Fruit fly (Drosophila melanogaster) whole organism, embryonic: ENCODE data around the gene CG5087.

Source experiments
- Adf1 ChIP-seq: fragments of 200-800 bp; sonication (Bioruptor generic); IDR thresholded peaks from 2 replicates; pipeline ENCODE4 v1.3.6; 2022; ENCODE audit warnings: missing biosample characterization, missing genetic modification characterization
- CG10267 ChIP-seq: fragments of 200-800 bp; sonication (Bioruptor generic); optimal IDR thresholded peaks from 2 replicates; lab custom pipeline; 2018; ENCODE audit warnings: missing biosample characterization, mild to moderate bottlenecking, missing genetic modification characterization, moderate library complexity
- CG10431 ChIP-seq: fragments of 200-800 bp; sonication (Bioruptor generic); optimal IDR thresholded peaks from 3 replicates; lab custom pipeline; 2018; ENCODE audit warnings: missing biosample characterization, mild to moderate bottlenecking, missing genetic modification characterization
- CG10979 ChIP-seq: fragments of 200-800 bp; sonication (Bioruptor generic); optimal IDR thresholded peaks from 2 replicates; lab custom pipeline; 2018; ENCODE audit warnings: missing biosample characterization, mild to moderate bottlenecking, missing genetic modification characterization, moderate library complexity
- CG11504 ChIP-seq: fragments of 200-800 bp; sonication (Bioruptor generic); optimal IDR thresholded peaks from 3 replicates; lab custom pipeline; 2019; ENCODE audit warnings: missing biosample characterization, mild to moderate bottlenecking, missing genetic modification characterization, moderate library complexity
- CG15011 ChIP-seq: fragments of 200-800 bp; sonication (Bioruptor generic); optimal IDR thresholded peaks from 3 replicates; lab custom pipeline; 2018; ENCODE audit warnings: missing biosample characterization, mild to moderate bottlenecking, missing genetic modification characterization
- CG15269 ChIP-seq: fragments of 200-800 bp; sonication (Bioruptor generic); optimal IDR thresholded peaks from 2 replicates; lab custom pipeline; 2018; ENCODE audit warnings: missing biosample characterization, mild to moderate bottlenecking, missing genetic modification characterization, moderate library complexity
- CG16779 ChIP-seq: fragments of 200-800 bp; sonication (Bioruptor generic); IDR thresholded peaks from 2 replicates; pipeline ENCODE4 v1.3.6; 2022; ENCODE audit warnings: missing biosample characterization, missing genetic modification characterization
- CG18599 ChIP-seq: fragments of 200-800 bp; sonication (Bioruptor generic); optimal IDR thresholded peaks from 3 replicates; lab custom pipeline; 2017; ENCODE audit warnings: missing biosample characterization, missing genetic modification characterization, mild to moderate bottlenecking, moderate library complexity, missing genetic modification reagents
- CG2712 ChIP-seq: fragments of 200-800 bp; optimal IDR thresholded peaks from 3 replicates; lab custom pipeline; 2019; ENCODE audit warnings: missing biosample characterization, mild to moderate bottlenecking, missing genetic modification characterization, moderate library complexity
- CG31441 ChIP-seq: fragments of 200-800 bp; sonication (Bioruptor generic); IDR thresholded peaks from 2 replicates; pipeline ENCODE4 v1.3.6; 2022; ENCODE audit warnings: missing biosample characterization, missing genetic modification characterization
- CG32767 ChIP-seq: fragments of 200-800 bp; sonication (Bioruptor generic); IDR thresholded peaks from 2 replicates; pipeline ENCODE4 v1.3.6; 2022; ENCODE audit warnings: missing biosample characterization, missing genetic modification characterization
- CG34376 ChIP-seq: fragments of 200-800 bp; sonication (Bioruptor generic); optimal IDR thresholded peaks from 2 replicates; lab custom pipeline; 2018; ENCODE audit warnings: missing biosample characterization, mild to moderate bottlenecking, missing genetic modification characterization
- CG3838 ChIP-seq: fragments of 200-800 bp; sonication (Bioruptor generic); optimal IDR thresholded peaks from 3 replicates; lab custom pipeline; 2016; ENCODE audit warnings: missing biosample characterization, missing genetic modification characterization
- CG4707 ChIP-seq: fragments of 200-800 bp; sonication (Bioruptor generic); optimal IDR thresholded peaks from 2 replicates; lab custom pipeline; 2018; ENCODE audit warnings: missing biosample characterization, mild to moderate bottlenecking, missing genetic modification characterization, moderate library complexity
- CG5245 ChIP-seq: fragments of 200-800 bp; sonication (Bioruptor generic); optimal IDR thresholded peaks from 3 replicates; lab custom pipeline; 2016; ENCODE audit warnings: missing biosample characterization, missing genetic modification characterization
- CG6175 ChIP-seq: fragments of 200-800 bp; sonication (Bioruptor generic); IDR thresholded peaks from 3 replicates; pipeline ENCODE4 v1.3.6; 2022; ENCODE audit warnings: missing biosample characterization, missing genetic modification characterization
- CG6765 ChIP-seq: fragments of 200-800 bp; sonication (Bioruptor generic); optimal IDR thresholded peaks from 3 replicates; lab custom pipeline; 2017; ENCODE audit warnings: missing biosample characterization, mild to moderate bottlenecking, missing genetic modification characterization
- CG8359 ChIP-seq: fragments of 200-800 bp; sonication (Bioruptor generic); optimal IDR thresholded peaks from 2 replicates; lab custom pipeline; 2017; ENCODE audit warnings: missing biosample characterization, mild to moderate bottlenecking, missing genetic modification characterization, borderline replicate concordance
- CTCF ChIP-seq: fragments of 200-800 bp; sonication (Bioruptor generic); optimal IDR thresholded peaks from 2 replicates; lab custom pipeline; 2017; ENCODE audit warnings: missing biosample characterization, mild to moderate bottlenecking, missing genetic modification characterization, moderate library complexity
- Dek ChIP-seq: fragments of 200-800 bp; sonication (Bioruptor generic); optimal IDR thresholded peaks from 3 replicates; lab custom pipeline; 2019; ENCODE audit warnings: missing biosample characterization, mild to moderate bottlenecking, missing genetic modification characterization, moderate library complexity
- Elba2 ChIP-seq: fragments of 200-800 bp; sonication (Bioruptor generic); optimal IDR thresholded peaks from 3 replicates; lab custom pipeline; 2016; ENCODE audit warnings: missing biosample characterization, missing genetic modification characterization
- Gsc ChIP-seq: fragments of 200-800 bp; sonication (Bioruptor generic); IDR thresholded peaks from 2 replicates; pipeline ENCODE4 v1.3.6; 2022; ENCODE audit warnings: missing biosample characterization, missing genetic modification characterization
- HLH3B ChIP-seq: fragments of 200-800 bp; sonication (Bioruptor generic); IDR thresholded peaks from 2 replicates; pipeline ENCODE4 v1.3.6; 2022; ENCODE audit warnings: missing biosample characterization, missing genetic modification characterization
- Hand ChIP-seq: fragments of 200-800 bp; sonication (Bioruptor generic); optimal IDR thresholded peaks from 2 replicates; lab custom pipeline; 2017; ENCODE audit warnings: mild to moderate bottlenecking, missing biosample characterization, missing genetic modification reagents, missing genetic modification characterization
- HmgZ ChIP-seq: fragments of 200-800 bp; sonication (Bioruptor generic); optimal IDR thresholded peaks from 2 replicates; lab custom pipeline; 2018; ENCODE audit warnings: missing biosample characterization, mild to moderate bottlenecking, missing genetic modification characterization
- Hmr ChIP-seq: fragments of 200-800 bp; sonication (Bioruptor generic); optimal IDR thresholded peaks from 3 replicates; lab custom pipeline; 2017; ENCODE audit warnings: mild to moderate bottlenecking, missing biosample characterization, missing genetic modification reagents, missing genetic modification characterization
- Med ChIP-seq: fragments of 200-800 bp; sonication (Bioruptor generic); peaks from one replicate; lab custom pipeline; 2016; ENCODE audit warnings: missing biosample characterization, missing genetic modification characterization, mild to moderate bottlenecking, inconsistent platforms, moderate library complexity
- Mrtf ChIP-seq: fragments of 200-800 bp; sonication (Bioruptor generic); IDR thresholded peaks from 3 replicates; pipeline ENCODE4 v1.3.6; 2022; ENCODE audit warnings: missing biosample characterization, missing genetic modification characterization
- Nf-YB ChIP-seq: fragments of 200-800 bp; sonication (Bioruptor generic); optimal IDR thresholded peaks from 3 replicates; lab custom pipeline; 2019; ENCODE audit warnings: missing biosample characterization, mild to moderate bottlenecking, missing genetic modification characterization, moderate library complexity
- Ssrp ChIP-seq: fragments of 200-800 bp; sonication (Bioruptor generic); optimal IDR thresholded peaks from 2 replicates; lab custom pipeline; 2018; ENCODE audit warnings: missing biosample characterization, mild to moderate bottlenecking, missing genetic modification characterization, moderate library complexity
- Taf1 ChIP-seq: fragments of 200-800 bp; sonication (Bioruptor generic); IDR thresholded peaks from 2 replicates; pipeline ENCODE4 v1.3.6; 2022; ENCODE audit warnings: missing biosample characterization, missing genetic modification characterization
- ap ChIP-seq: fragments of 200-800 bp; sonication (Bioruptor generic); IDR thresholded peaks from 2 replicates; pipeline ENCODE4 v1.3.6; 2022; ENCODE audit warnings: missing biosample characterization, missing genetic modification characterization
- ash1 ChIP-seq: fragments of 200-800 bp; sonication (Bioruptor generic); optimal IDR thresholded peaks from 2 replicates; lab custom pipeline; 2018; ENCODE audit warnings: missing biosample characterization, mild to moderate bottlenecking, missing genetic modification characterization
- caup ChIP-seq: fragments of 200-800 bp; sonication (Bioruptor generic); optimal IDR thresholded peaks from 3 replicates; lab custom pipeline; 2017; ENCODE audit warnings: missing biosample characterization, mild to moderate bottlenecking, missing genetic modification characterization, moderate library complexity; ENCODE audit not compliant: severe bottlenecking
- chif ChIP-seq, 2 experiments: fragments of 200-800 bp; sonication (Bioruptor generic); optimal IDR thresholded peaks; 3 replicates each; lab custom pipeline; 2016; ENCODE audit warnings: missing biosample characterization in 2 of 2, missing genetic modification characterization in 2 of 2
- croc ChIP-seq: fragments of 200-800 bp; sonication (Bioruptor generic); conservative IDR thresholded peaks from 3 replicates; pipeline ENCODE4 v1.3.6; 2022; ENCODE audit warnings: missing biosample characterization, missing genetic modification characterization
- dpn ChIP-seq, 2 experiments: fragments of 200-800 bp; sonication (Bioruptor generic); optimal IDR thresholded peaks; 3 replicates each; lab custom pipeline; 2016; ENCODE audit warnings: missing biosample characterization in 2 of 2, missing genetic modification characterization in 2 of 2
- dysf ChIP-seq: fragments of 200-800 bp; sonication (Bioruptor generic); IDR thresholded peaks from 3 replicates; pipeline ENCODE4 v1.3.6; 2022; ENCODE audit warnings: missing biosample characterization, missing genetic modification characterization
- ewg ChIP-seq: fragments of 200-800 bp; sonication (Bioruptor generic); optimal IDR thresholded peaks from 3 replicates; lab custom pipeline; 2017; ENCODE audit warnings: mild to moderate bottlenecking, missing biosample characterization, missing genetic modification reagents, missing genetic modification characterization
- ham ChIP-seq: fragments of 200-800 bp; sonication (Bioruptor generic); IDR thresholded peaks from 2 replicates; pipeline ENCODE4 v1.3.6; 2022; ENCODE audit warnings: missing biosample characterization, missing genetic modification characterization
- ken ChIP-seq: fragments of 200-800 bp; sonication (Bioruptor generic); IDR thresholded peaks from 3 replicates; pipeline ENCODE4 v1.3.6; 2022; ENCODE audit warnings: missing biosample characterization, missing genetic modification characterization
- maf-S ChIP-seq: fragments of 200-800 bp; sonication (Bioruptor generic); optimal IDR thresholded peaks from 2 replicates; lab custom pipeline; 2016; ENCODE audit warnings: missing biosample characterization, missing genetic modification characterization
- nerfin-1 ChIP-seq: fragments of 200-800 bp; sonication (Bioruptor generic); optimal IDR thresholded peaks from 3 replicates; lab custom pipeline; 2019; ENCODE audit warnings: missing biosample characterization, mild to moderate bottlenecking, missing genetic modification characterization, moderate library complexity
- ro ChIP-seq: fragments of 200-800 bp; sonication (Bioruptor generic); IDR thresholded peaks from 2 replicates; pipeline ENCODE4 v1.3.6; 2022; ENCODE audit warnings: missing biosample characterization, missing genetic modification characterization
- row ChIP-seq: fragments of 200-800 bp; sonication (Bioruptor generic); IDR thresholded peaks from 3 replicates; pipeline ENCODE4 v1.3.6; 2022; ENCODE audit warnings: missing biosample characterization, missing genetic modification characterization
- sens ChIP-seq: fragments of 200-800 bp; sonication (Bioruptor generic); peaks from one replicate; lab custom pipeline; 2016; ENCODE audit warnings: missing biosample characterization, missing genetic modification characterization
- sisA ChIP-seq: fragments of 200-800 bp; sonication (Bioruptor generic); IDR thresholded peaks from 2 replicates; pipeline ENCODE4 v1.3.6; 2022; ENCODE audit warnings: missing biosample characterization, missing genetic modification characterization
- sob ChIP-seq: fragments of 200-800 bp; sonication (Bioruptor generic); IDR thresholded peaks from 2 replicates; pipeline ENCODE4 v1.3.6; 2022; ENCODE audit warnings: missing biosample characterization, missing genetic modification characterization
- sqz ChIP-seq: fragments of 200-800 bp; sonication (Bioruptor generic); optimal IDR thresholded peaks from 3 replicates; lab custom pipeline; 2018; ENCODE audit warnings: missing biosample characterization, mild to moderate bottlenecking, missing genetic modification characterization
- wdn ChIP-seq: fragments of 200-800 bp; sonication (Bioruptor generic); IDR thresholded peaks from 2 replicates; pipeline ENCODE4 v1.3.6; 2022; ENCODE audit warnings: missing biosample characterization, missing genetic modification characterization

Gene CG5087

dm6 chr3L:8996173-8996767 is 1.7 kb upstream of the CG5087 start (continued):
- TF ChIP-seq CG3838 (no peak), HLH3B (GFP tag; lab: Robert Waterston, UW) (peak; percentile 72), dysf (GFP tag; lab: Robert Waterston, UW) (peak; percentile 54; the same call in 2 of the 3 replicates), Hmr (no peak), ewg (GFP tag; lab: Kevin White, UChicago) (peak; percentile 58), chif (GFP tag; optimal IDR thresholded peaks at IDR 0.05; lab: Kevin White, UChicago) (peak; percentile 20 to 62), row (GFP tag; lab: Robert Waterston, UW) (peak; percentile 79), CG2712 (tag; lab: Kevin White, UChicago) (peak; percentile 74), CG6175 (GFP tag; lab: Robert Waterston, UW) (no peak), Hand (GFP tag; lab: Kevin White, UChicago) (no peak), CG16779 (GFP tag; lab: Robert Waterston, UW) (no peak), Adf1 (GFP tag; lab: Robert Waterston, UW) (no peak), CG31441 (no peak; the same call in 1 of the 2 replicates), CG34376 (GFP tag; lab: Kevin White, UChicago) (no peak), sens (GFP tag; lab: Kevin White, UChicago) (peak; percentile 93), caup (GFP tag; lab: Kevin White, UChicago) (peak; percentile 11), Ssrp (peak; percentile 72), CG10979 (tag; lab: Kevin White, UChicago) (peak; percentile 69), CG8359 (GFP tag; lab: Kevin White, UChicago) (peak; percentile 15), sob (GFP tag; lab: Robert Waterston, UW) (peak; percentile 63; the same call in 1 of the 2 replicates), Elba2 (GFP tag; lab: Kevin White, UChicago) (no peak), CG32767 (GFP tag; lab: Robert Waterston, UW) (peak; percentile 68; the same call in 1 of the 2 replicates), HmgZ (tag; lab: Kevin White, UChicago) (peak; percentile 13), ken (GFP tag; lab: Robert Waterston, UW) (peak; percentile 82; the same call in 2 of the 3 replicates), CG10267 (tag; lab: Kevin White, UChicago) (peak; percentile 57), Dek (tag; lab: Kevin White, UChicago) (peak; percentile 32), CG18599 (peak; percentile 28), sisA (GFP tag; lab: Robert Waterston, UW) (peak; percentile 79), CG15011 (peak; percentile 11), CG15269 (tag; lab: Kevin White, UChicago) (no peak), ap (GFP tag; lab: Robert Waterston, UW) (peak; percentile 45), wdn (GFP tag; lab: Robert Waterston, UW) (peak; percentile 28; the same call in 1 of the 2 replicates), CG4707 (GFP tag; lab: Kevin White, UChicago) (peak; percentile 51), Mrtf (peak; percentile 52; the same call in 1 of the 3 replicates), CG10431 (GFP tag; lab: Kevin White, UChicago) (no peak), Taf1 (GFP tag; lab: Robert Waterston, UW) (no peak), Med (GFP tag; lab: Kevin White, UChicago) (peak; percentile 93), CTCF (no peak), nerfin-1 (tag; lab: Kevin White, UChicago) (peak; percentile 35), ash1 (GFP tag; lab: Kevin White, UChicago) (no peak), CG11504 (tag; lab: Kevin White, UChicago) (no peak), dpn (GFP tag; optimal IDR thresholded peaks at IDR 0.05; lab: Kevin White, UChicago) (peak; percentile 37 to 71), Gsc (GFP tag; lab: Robert Waterston, UW) (no peak), CG5245 (peak; percentile 47), maf-S (GFP tag; lab: Kevin White, UChicago) (peak; percentile 10), Nf-YB (no peak), sqz (GFP tag; lab: Kevin White, UChicago) (no peak), croc (GFP tag; lab: Robert Waterston, UW) (peak; percentile 58), ham (GFP tag; lab: Robert Waterston, UW) (no peak), ro (no peak), CG6765 (no peak)
